Worm (Caenorhabditis elegans) whole organism, L4/young adult: ENCODE measurements around the gene F42A6.6.

Experiments used
- W03F9.2 ChIP-seq: fragments of 150-350 bp; optimal IDR thresholded peaks from 2 replicates; lab custom pipeline; 2014; ENCODE audit warnings: missing biosample characterization, missing genetic modification characterization
- dao-5 ChIP-seq: sonication (generic microtip); optimal IDR thresholded peaks from 2 replicates; lab custom pipeline; 2016; ENCODE audit warnings: missing genotype, missing genetic modification characterization, moderate library complexity, missing compliant biosample characterization
- him-1 ChIP-seq: sonication (generic microtip); optimal IDR thresholded peaks from 2 replicates; lab custom pipeline; 2016; ENCODE audit warnings: missing genotype, missing genetic modification reagents, missing genetic modification characterization, missing compliant biosample characterization

Gene F42A6.6

DNA sequence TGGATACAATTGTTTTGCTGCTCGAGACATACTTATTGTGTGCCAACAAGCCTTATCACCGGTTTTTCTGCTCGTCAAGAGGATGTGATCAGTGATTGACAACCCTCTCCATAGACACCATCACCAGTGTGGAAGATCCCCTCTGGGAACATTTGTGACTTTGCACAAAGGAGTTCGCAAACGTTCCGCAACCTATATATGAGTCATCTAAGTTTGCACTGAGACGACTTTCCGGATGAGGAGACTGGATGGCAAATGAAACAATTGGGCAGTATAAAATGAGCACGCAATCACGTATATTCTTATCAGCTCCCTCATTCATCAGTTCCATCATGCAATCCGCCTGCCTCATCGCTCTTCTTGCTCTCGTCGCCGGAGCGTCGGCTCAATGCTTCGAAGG is 36.2 kb downstream of the F42A6.6 start, which contains the start of gene W08E12.5:
W08E12.5 (plus strand) TSS at position 301 of the 400 bp plus-strand sequence.
- TF ChIP-seq W03F9.2 (tag; lab: Kevin White, UChicago) (no peak), dao-5 (tag; lab: Kevin White, UChicago) (no peak), him-1 (no peak)

DNA sequence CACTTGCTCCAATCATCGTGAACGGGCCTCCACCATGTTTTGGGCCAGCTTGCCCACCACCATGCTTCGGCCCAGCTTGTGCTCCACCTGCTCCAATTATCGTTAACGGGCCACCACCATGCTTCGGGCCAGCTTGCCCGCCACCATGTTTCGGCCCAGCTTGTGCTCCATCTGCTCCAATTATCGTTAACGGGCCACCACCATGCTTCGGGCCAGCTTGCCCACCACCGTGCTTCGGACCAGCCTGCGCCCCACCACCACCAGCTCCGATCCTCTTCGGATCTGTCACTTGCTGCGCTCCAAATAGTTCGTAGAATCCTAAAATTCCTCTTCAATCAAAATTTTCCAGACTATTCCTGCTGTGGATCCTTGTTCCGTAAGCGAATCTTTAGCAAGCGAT is 37.4 kb downstream of the F42A6.6 start:
- TF ChIP-seq dao-5 (tag; lab: Kevin White, UChicago) (no peak), him-1 (no peak), W03F9.2 (tag; lab: Kevin White, UChicago) (no peak)

DNA sequence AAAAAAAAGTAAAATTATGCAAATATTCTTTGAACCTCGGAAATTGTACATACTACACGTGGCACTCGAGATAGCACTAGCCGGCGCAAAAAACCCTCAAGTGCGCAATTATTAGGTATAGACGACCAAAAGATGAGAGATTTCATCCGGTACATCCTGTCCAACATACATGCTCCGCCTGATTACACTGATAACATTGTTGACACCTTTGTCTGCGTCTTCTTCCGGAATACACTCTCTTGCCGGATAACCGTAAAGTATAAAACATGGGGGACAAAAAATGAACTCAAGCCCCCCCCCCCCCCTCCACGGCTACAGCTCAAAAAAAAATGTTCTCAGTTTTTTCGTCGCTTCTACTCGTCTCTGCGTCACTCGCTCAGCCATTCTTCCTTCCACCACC is 38.4 kb downstream of the F42A6.6 start, which contains the start of gene W08E12.6:
W08E12.6 (plus strand) TSS at position 301 of the 400 bp plus-strand sequence.
- TF ChIP-seq him-1 (no peak), dao-5 (tag; lab: Kevin White, UChicago) (no peak), W03F9.2 (tag; lab: Kevin White, UChicago) (no peak)

DNA sequence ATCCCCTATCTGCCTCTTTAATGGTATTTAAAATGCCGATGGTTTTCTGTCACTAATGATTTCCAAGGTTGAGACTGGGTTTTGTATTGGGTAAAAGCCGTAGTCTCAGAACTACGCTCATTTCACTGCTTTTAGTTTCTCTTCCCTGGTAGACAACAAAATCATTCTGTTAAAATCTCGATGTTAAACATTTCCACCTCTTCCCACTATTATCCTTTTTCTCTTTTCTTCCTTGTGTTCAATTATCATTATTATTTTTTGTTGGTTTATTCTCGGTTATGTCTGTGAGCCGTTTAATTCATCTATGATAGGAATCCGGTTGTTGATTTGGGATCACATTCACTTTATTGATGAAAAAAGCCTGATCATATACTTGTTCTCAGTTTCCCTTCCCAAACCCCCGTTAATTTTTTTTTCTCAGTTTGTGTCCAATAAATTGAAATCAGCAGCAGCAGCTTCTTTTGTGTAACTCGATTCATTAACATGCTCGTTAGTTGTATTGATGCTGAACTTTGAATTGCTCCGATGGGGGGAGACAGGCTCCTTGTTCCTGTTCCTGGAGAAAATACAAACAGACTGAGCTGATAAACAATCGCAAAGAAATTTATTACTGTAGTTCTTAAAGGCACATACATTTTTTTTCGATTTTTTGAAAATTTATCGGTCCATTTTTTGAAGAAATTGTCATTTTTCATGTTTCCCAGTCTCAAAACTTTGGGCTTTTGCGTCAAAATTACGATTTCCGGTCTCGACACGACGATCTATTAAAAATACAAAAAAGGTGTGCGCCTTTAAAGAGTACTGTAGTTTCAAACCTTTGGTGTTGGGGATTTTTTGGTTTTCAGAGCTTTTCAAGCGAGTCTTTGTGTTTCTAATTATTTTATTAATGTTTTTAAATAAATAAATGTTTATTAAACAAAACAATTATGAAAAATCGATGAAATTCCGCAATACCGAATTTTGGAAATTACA is 39.8 kb downstream of the F42A6.6 start:
- no peak for TF ChIP-seq dao-5 (tag; lab: Kevin White, UChicago)
- no peak for TF ChIP-seq W03F9.2 (tag; lab: Kevin White, UChicago)
- no peak for TF ChIP-seq him-1

DNA sequence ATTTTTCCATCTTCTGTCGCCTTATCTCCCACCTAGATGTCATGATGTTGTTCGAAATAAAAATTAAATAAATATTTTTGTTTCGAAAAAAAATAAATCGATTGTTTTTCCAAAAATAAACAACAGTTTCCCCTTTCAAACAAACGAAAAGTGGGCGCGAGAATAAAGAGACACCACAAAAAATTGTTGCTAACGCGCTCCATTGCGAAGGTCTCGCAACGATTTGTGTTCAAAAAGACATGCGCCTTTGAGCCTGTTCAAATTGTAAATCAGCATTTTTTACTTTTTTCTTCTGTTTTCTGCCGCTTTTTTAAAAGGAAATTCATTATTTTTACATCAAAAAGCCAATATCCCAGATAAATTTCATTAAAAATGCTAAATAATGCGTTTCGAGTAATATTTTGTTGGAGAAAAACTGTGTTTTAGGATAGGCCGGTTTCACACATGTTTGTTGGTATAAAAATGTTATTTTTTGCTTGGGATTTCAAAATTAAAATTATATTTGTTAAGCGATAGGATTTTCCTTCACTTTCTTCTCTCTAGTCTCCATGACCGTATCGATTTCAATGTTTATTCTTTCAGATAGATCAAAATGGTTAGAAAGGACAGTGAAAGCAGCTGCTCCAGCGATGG is 42.0 kb downstream of the F42A6.6 start, which contains the start of gene W08E12.7:
W08E12.7 (plus strand) TSS at position 583 of the 633 bp plus-strand sequence.
- TF ChIP-seq him-1 (peak; percentile 38), dao-5 (tag; lab: Kevin White, UChicago) (no peak), W03F9.2 (tag; lab: Kevin White, UChicago) (peak; percentile 97)

DNA sequence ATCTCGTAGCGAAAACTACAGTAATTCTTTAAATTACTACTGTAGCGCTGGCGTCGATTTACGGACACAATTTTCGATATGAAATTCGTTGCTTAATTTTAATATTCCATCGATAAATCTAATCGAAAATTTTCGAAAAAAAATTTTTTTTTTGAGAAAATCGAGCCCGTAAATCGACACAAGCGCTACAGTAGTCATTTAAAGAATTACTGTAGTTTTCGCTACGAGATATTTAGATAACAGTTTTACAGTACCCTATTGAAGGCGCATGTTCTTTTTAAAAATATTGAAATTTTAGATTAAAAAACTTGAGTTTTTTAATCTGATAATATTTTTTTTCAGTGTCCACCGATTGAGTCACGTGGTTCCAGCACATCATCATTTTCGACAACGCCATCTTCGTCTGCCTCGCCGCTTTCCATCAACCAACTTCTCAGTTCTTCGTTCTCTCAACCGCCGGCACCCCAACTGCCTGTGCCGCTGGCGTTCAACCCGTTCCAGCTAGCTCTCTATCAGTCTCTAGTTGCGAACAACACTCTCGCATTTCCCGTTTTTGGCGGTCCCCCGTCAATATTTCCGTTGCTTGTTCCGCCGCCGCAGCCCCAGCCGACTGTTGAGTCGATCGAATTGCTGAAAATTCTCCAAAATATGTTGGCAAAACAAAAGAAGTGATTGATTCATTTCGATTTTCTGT is 42.7 kb downstream of the F42A6.6 start:
- TF ChIP-seq him-1 (no peak), dao-5 (tag; lab: Kevin White, UChicago) (no peak), W03F9.2 (tag; lab: Kevin White, UChicago) (no peak)

DNA sequence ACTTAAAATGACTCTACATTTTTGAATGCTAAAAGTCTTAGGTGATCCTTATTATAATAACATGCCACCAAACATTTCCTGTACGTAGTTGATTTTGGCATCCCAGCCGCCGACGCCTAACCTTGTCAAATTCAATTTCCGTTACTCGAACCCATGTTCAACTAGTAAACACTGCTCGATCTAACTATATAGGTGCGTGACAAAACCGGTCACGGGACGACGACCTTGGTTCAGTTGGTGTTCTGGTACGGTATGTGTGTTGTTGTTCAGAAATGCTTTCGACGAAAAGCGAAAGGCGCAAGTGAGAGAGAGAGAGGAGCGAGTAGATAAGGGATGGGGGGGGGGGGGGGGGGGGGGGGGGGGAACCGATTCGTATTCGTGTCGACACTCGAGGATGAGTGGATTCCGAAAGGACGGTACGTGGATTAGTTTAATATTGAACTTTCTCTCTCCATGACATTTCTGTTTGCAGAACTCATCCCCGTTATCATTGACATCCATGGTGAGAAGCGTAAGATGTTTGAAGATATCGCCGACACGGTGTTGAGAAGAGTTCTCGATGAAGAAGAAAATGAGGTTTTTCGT is 44.6 kb downstream of the F42A6.6 start, which contains the start of gene W08E12.8:
W08E12.8 (plus strand) TSS at position 395 of the 585 bp plus-strand sequence.
- TF ChIP-seq W03F9.2 (tag; lab: Kevin White, UChicago) (no peak), dao-5 (tag; lab: Kevin White, UChicago) (no peak), him-1 (no peak)

DNA sequence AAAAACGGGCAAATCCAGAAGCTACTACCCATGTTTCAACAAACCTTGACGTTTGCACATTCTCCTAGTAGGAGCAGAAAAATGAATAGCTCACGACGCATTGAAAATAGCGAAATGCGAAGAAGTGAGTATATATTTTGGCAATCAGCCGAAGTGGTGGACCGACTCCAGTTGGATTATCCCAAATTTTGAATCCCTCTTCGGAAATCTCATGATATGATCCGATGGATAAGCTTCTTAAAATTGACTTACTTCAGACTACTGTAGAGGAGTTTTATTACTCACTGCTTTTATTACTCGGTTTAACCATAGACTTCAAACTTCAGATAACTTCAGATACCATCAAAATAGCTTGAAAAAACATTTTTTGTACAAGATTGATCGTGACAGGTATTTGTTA is 47.4 kb downstream of the F42A6.6 start, which contains the start of gene gcy-23:
gcy-23 (minus strand) TSS at position 101 of the 400 bp plus-strand sequence.
- no peak for TF ChIP-seq dao-5 (tag; lab: Kevin White, UChicago)
- no peak for TF ChIP-seq him-1
- no peak for TF ChIP-seq W03F9.2 (tag; lab: Kevin White, UChicago)
